Worm (Caenorhabditis elegans) whole organism, L3 larva: Measurements from ENCODE around the gene ctsa-1.2.

Experiments used
- aly-2 ChIP-seq: fragments of 150-350 bp; optimal IDR thresholded peaks from 2 replicates; lab custom pipeline; 2014; ENCODE audit warnings: missing biosample characterization, missing genetic modification characterization
- ceh-82 ChIP-seq: fragments of 150-350 bp; optimal IDR thresholded peaks from 2 replicates; lab custom pipeline; 2014; ENCODE audit warnings: missing biosample characterization, missing genetic modification characterization
- fos-1 ChIP-seq: fragments of 150-350 bp; optimal IDR thresholded peaks from 2 replicates; lab custom pipeline; 2014; ENCODE audit warnings: missing biosample characterization, missing genetic modification characterization
- nhr-25 ChIP-seq: sonication (generic microtip); optimal IDR thresholded peaks from 2 replicates; lab custom pipeline; 2017; ENCODE audit warnings: missing biosample characterization, missing genetic modification characterization
- snpc-4 ChIP-seq: fragments of 150-350 bp; optimal IDR thresholded peaks from 2 replicates; lab custom pipeline; 2014; ENCODE audit warnings: missing biosample characterization, missing genetic modification characterization
- tbx-2 ChIP-seq: sonication (generic microtip); optimal IDR thresholded peaks from 2 replicates; lab custom pipeline; 2016; ENCODE audit warnings: mild to moderate bottlenecking, missing genetic modification characterization, missing compliant biosample characterization
- unc-39 ChIP-seq: sonication (generic microtip); optimal IDR thresholded peaks from 4 replicates; lab custom pipeline; 2017; ENCODE audit warnings: missing biosample characterization, missing genetic modification characterization
- zag-1 ChIP-seq: fragments of 150-350 bp; optimal IDR thresholded peaks from 2 replicates; lab custom pipeline; 2014; ENCODE audit warnings: missing biosample characterization, missing genetic modification characterization

- TF ChIP-seq nhr-25 (tag; lab: Kevin White, UChicago) (no peak), snpc-4 (tag; lab: Kevin White, UChicago) (no peak), unc-39 (tag; lab: Kevin White, UChicago) (no peak), fos-1 (tag; lab: Kevin White, UChicago) (no peak), ceh-82 (no peak), tbx-2 (no peak), aly-2 (tag; lab: Kevin White, UChicago) (no peak), zag-1 (no peak)
Observed at ce11 chrII:11710771-11711170, 28.4 kb upstream of the ctsa-1.2 start.
